Worm (Caenorhabditis elegans): Measurements from ENCODE around the gene cec-5.
A peak's percentile ranks its signal among the peaks of the same experiment; 100 is the strongest.

Gene cec-5

DNA sequence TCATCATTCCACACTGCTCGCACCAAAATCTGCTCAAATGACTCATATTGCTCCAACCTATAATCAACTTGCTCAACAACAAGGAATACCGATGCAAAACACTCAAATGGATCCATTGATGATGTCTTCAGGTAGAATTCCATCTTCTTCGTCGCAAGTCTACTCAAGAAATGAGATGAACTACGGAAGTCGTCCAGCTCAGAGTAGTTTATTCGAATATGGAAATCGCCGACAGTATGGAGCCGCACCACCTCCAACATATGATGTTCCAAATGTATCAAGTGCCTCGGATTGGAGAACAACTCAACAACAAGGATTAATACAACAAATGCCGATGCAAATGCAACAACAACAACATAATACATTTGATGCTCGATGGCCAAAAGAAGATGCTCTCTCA, 43.2 kb upstream of the cec-5 start:
- TF ChIP-seq ceh-19 (GFP tag; optimal IDR thresholded peaks at IDR 0.05) (no peak), K09A11.1 (tag; optimal IDR thresholded peaks at IDR 0.05; ENCODE audit: insufficient read depth) (no peak), sdc-2 (tag; optimal IDR thresholded peaks at IDR 0.05) (no peak), ztf-16 (tag; optimal IDR thresholded peaks at IDR 0.05) (no peak), pha-4 (tag; optimal IDR thresholded peaks at IDR 0.05) (no peak), F13H6.1 (tag; optimal IDR thresholded peaks at IDR 0.05) (no peak)

DNA sequence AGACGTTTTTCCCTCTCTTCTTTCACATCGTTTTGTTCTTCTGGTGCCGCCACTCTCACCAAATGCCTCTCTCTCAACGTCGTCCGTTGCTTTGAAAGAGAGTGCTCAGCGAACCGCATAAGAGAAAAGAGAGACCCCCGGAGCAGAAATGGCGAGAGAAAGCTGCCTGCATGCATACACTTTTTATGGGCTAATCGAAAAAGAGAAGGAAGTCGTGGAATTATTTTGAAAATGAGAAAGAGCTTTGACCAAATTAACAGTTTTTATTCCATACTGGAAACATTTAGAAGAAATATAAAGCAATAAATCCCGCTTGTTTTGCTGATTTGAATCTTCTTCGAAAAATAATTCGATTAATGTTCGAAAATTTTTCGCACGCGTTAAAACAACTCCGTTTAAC, 40.5 kb upstream of the cec-5 start:
- peak; percentile 5 for TF ChIP-seq ceh-14 (tag; optimal IDR thresholded peaks at IDR 0.05)
- TF ChIP-seq ztf-16 (tag; optimal IDR thresholded peaks at IDR 0.05): no peak
- no peak for TF ChIP-seq fax-1 (tag; optimal IDR thresholded peaks at IDR 0.05)
- TF ChIP-seq odd-2 (tag; optimal IDR thresholded peaks at IDR 0.05): no peak
- TF ChIP-seq tbx-7 (tag; optimal IDR thresholded peaks at IDR 0.05): no peak
- TF ChIP-seq lim-6 (tag; optimal IDR thresholded peaks at IDR 0.05): no peak
- TF ChIP-seq unc-42 (tag; optimal IDR thresholded peaks at IDR 0.05): peak; percentile 32
- peak; percentile 46 for TF ChIP-seq ceh-31 (tag; optimal IDR thresholded peaks at IDR 0.05)

DNA sequence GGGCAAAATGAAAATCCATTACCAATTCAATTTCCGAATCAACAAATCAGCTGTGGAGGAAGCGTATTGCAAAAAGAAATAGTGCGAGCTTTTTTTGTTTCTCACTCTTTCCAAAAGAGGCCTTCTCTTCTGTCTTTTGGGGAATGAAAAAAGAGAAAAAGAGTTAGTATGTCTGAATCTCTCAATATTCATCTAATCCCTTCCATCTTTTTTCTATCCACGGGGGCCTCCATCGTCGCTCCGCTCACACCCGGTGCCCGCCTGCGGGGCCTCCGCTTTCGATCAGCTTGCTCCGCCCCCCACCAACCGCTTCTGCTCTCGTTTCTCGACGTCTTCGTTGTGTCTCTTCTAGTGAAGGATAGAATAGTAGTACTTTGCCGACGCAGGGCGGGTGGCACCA, 39.3 kb upstream of the cec-5 start:
- TF ChIP-seq fkh-10 (GFP tag; optimal IDR thresholded peaks at IDR 0.05) (no peak), ceh-31 (tag; optimal IDR thresholded peaks at IDR 0.05) (peak; percentile 51), ref-2 (tag; optimal IDR thresholded peaks at IDR 0.05) (no peak), syd-9 (tag; optimal IDR thresholded peaks at IDR 0.05) (no peak), pag-3 (tag; optimal IDR thresholded peaks at IDR 0.05; ENCODE audit: borderline replicate concordance) (peak; percentile 14), unc-55 (GFP tag; optimal IDR thresholded peaks at IDR 0.05) (no peak), tbx-2 (tag; optimal IDR thresholded peaks at IDR 0.05) (no peak), ceh-48 (tag; optimal IDR thresholded peaks at IDR 0.05) (no peak), T23F11.4 (GFP tag; optimal IDR thresholded peaks at IDR 0.05) (no peak), unc-42 (tag; optimal IDR thresholded peaks at IDR 0.05) (peak; percentile 79), C38D4.7 (GFP tag; optimal IDR thresholded peaks at IDR 0.05) (no peak), elt-2 (tag; optimal IDR thresholded peaks at IDR 0.05) (no peak), ceh-34 (tag; optimal IDR thresholded peaks at IDR 0.05) (peak; percentile 28), sox-4 (tag; optimal IDR thresholded peaks at IDR 0.05) (no peak), rnt-1 (tag; optimal IDR thresholded peaks at IDR 0.05) (no peak), pha-4 (tag; optimal IDR thresholded peaks at IDR 0.05) (no peak), mec-3 (tag; optimal IDR thresholded peaks at IDR 0.05; ENCODE audit: borderline replicate concordance) (no peak), ceh-9 (tag; optimal IDR thresholded peaks at IDR 0.05) (no peak), sdc-2 (tag; optimal IDR thresholded peaks at IDR 0.05) (no peak), nfya-1 (tag; optimal IDR thresholded peaks at IDR 0.05) (peak; percentile 11), ets-4 (tag; optimal IDR thresholded peaks at IDR 0.05) (no peak), madf-2 (tag; optimal IDR thresholded peaks at IDR 0.05) (no peak), ahr-1 (tag; optimal IDR thresholded peaks at IDR 0.05) (no peak), tbx-7 (tag; optimal IDR thresholded peaks at IDR 0.05) (no peak), ceh-18 (tag; optimal IDR thresholded peaks at IDR 0.05) (no peak), zip-5 (tag; optimal IDR thresholded peaks at IDR 0.05) (no peak), ceh-24 (tag; optimal IDR thresholded peaks at IDR 0.05) (no peak), fkh-6 (tag; optimal IDR thresholded peaks at IDR 0.05) (no peak), pqm-1 (tag; optimal IDR thresholded peaks at IDR 0.05) (no peak), npax-4 (tag; optimal IDR thresholded peaks at IDR 0.05) (no peak), che-1 (tag; optimal IDR thresholded peaks at IDR 0.05) (no peak), ceh-30 (tag; optimal IDR thresholded peaks at IDR 0.05) (no peak), dve-1 (tag; optimal IDR thresholded peaks at IDR 0.05) (no peak), ztf-16 (tag; optimal IDR thresholded peaks at IDR 0.05) (no peak), unc-3 (GFP tag; conservative IDR thresholded peaks at IDR 0.05) (no peak), unc-3 (tag; optimal IDR thresholded peaks at IDR 0.05) (no peak), ceh-14 (tag; optimal IDR thresholded peaks at IDR 0.05) (no peak), F13H6.1 (tag; optimal IDR thresholded peaks at IDR 0.05) (no peak), odd-2 (tag; optimal IDR thresholded peaks at IDR 0.05) (no peak), hlh-6 (tag; optimal IDR thresholded peaks at IDR 0.05) (no peak), nhr-232 (tag; optimal IDR thresholded peaks at IDR 0.05) (no peak), K09A11.1 (tag; optimal IDR thresholded peaks at IDR 0.05; ENCODE audit: insufficient read depth) (no peak), dmd-4 (tag; optimal IDR thresholded peaks at IDR 0.05; ENCODE audit: borderline replicate concordance) (no peak), C08G9.2 (tag; optimal IDR thresholded peaks at IDR 0.05) (peak; percentile 8), unc-86 (tag; optimal IDR thresholded peaks at IDR 0.05) (no peak), hlh-8 (tag; optimal IDR thresholded peaks at IDR 0.05) (no peak)
